Fruit fly (Drosophila melanogaster): ENCODE results near the gene Myc.

Myc gene

DNA sequence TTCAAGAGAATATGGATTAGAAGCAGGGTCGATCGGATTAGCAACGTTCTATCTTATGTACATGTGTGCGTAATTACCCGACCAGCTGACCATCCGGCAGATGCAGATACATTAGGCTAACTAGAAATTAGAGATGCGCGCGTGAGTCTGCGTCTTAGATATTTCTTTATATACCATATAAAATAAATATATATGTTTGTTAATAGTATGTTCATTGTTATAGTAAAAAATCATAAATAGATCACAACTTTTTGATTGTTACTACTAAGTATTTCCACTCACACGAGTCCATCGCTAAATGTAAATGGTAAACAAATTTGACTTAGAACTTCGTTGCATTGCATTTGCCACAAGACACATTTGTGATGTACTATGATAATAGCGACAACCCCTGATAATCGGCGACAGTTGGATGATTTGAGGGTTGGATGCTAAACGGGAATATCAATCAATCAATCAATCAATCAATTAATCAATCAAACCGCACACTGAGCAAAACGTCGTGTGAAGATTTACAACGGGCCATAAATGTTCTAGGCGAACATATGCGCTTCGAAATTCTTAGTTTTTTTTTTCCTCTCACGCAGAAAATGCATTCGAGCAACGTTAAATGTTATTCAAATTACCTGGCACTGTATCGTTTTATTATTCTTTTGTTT is 24.0 kb downstream of the Myc start (continued):
- no peak for TF ChIP-seq CG10565 (GFP tag; optimal IDR thresholded peaks at IDR 0.05)
- TF ChIP-seq Taf1 (GFP tag; IDR thresholded peaks at IDR 0.05), result no peak
- no peak for TF ChIP-seq B-H2 (GFP tag; optimal IDR thresholded peaks at IDR 0.05)
- peak; percentile 30 for TF ChIP-seq CG1603 (tag; optimal IDR thresholded peaks at IDR 0.05)
- TF ChIP-seq Neu2 (GFP tag; optimal IDR thresholded peaks at IDR 0.05; ENCODE audit: borderline replicate concordance), result no peak
- no peak for TF ChIP-seq CG3163 (GFP tag; optimal IDR thresholded peaks at IDR 0.05)
- peak; percentile 43 for TF ChIP-seq CG33557 (GFP tag; optimal IDR thresholded peaks at IDR 0.05)
- peak; percentile 64 for TF ChIP-seq vvl (GFP tag; IDR thresholded peaks at IDR 0.05)
- TF ChIP-seq sens-2 (GFP tag; IDR thresholded peaks at IDR 0.05), result no peak
- no peak for TF ChIP-seq Fer3 (tag; optimal IDR thresholded peaks at IDR 0.05)
- TF ChIP-seq Hmr (GFP tag; optimal IDR thresholded peaks at IDR 0.05), result no peak
- peak; percentile 41 for TF ChIP-seq tap (tag; optimal IDR thresholded peaks at IDR 0.05)
- no peak for TF ChIP-seq HmgZ (tag; optimal IDR thresholded peaks at IDR 0.05)
- TF ChIP-seq CG7839 (tag; optimal IDR thresholded peaks at IDR 0.05), result peak; percentile 51
- peak; percentile 37 for TF ChIP-seq fd102C (GFP tag; optimal IDR thresholded peaks at IDR 0.05)
- TF ChIP-seq zfh2 (GFP tag; optimal IDR thresholded peaks at IDR 0.05), result no peak
- TF ChIP-seq CG11504 (tag; optimal IDR thresholded peaks at IDR 0.05), result peak; percentile 58
- TF ChIP-seq CG8359 (GFP tag; optimal IDR thresholded peaks at IDR 0.05; ENCODE audit: borderline replicate concordance), result no peak
- TF ChIP-seq pho (GFP tag; optimal IDR thresholded peaks at IDR 0.05), result no peak
- no peak for TF ChIP-seq sna (GFP tag; IDR thresholded peaks at IDR 0.05; ENCODE audit: partially characterized antibody)
- no peak for TF ChIP-seq MESR4 (GFP tag; optimal IDR thresholded peaks at IDR 0.05)
- TF ChIP-seq peb (GFP tag; IDR thresholded peaks at IDR 0.05), result no peak
- TF ChIP-seq ap (GFP tag; IDR thresholded peaks at IDR 0.05), result 0 out of 2 replicates have a peak, but pooled peaks have one; percentile 29
- no peak for TF ChIP-seq Six4 (GFP tag; optimal IDR thresholded peaks at IDR 0.05)
- TF ChIP-seq CG3847 (GFP tag; IDR thresholded peaks at IDR 0.05), result peak; percentile 29; the same call in 1 of the 2 replicates
- TF ChIP-seq Ssrp (tag; optimal IDR thresholded peaks at IDR 0.05), result peak; percentile 46
- TF ChIP-seq ttk (GFP tag; IDR thresholded peaks at IDR 0.05), result 0 out of 2 replicates have a peak, but pooled peaks have one; percentile 23
- TF ChIP-seq CG13775 (GFP tag; optimal IDR thresholded peaks at IDR 0.05), result peak; percentile 62
- TF ChIP-seq CG9609 (GFP tag; optimal IDR thresholded peaks at IDR 0.05), result no peak
- TF ChIP-seq Oli (tag; optimal IDR thresholded peaks at IDR 0.05), result peak; percentile 48
- no peak for TF ChIP-seq Bteb2 (GFP tag; optimal IDR thresholded peaks at IDR 0.05)
- TF ChIP-seq nerfin-2 (GFP tag; IDR thresholded peaks at IDR 0.05; ENCODE audit: partially characterized antibody), result no peak
- TF ChIP-seq HLH3B (GFP tag; IDR thresholded peaks at IDR 0.05), result peak; percentile 37; the same call in 1 of the 2 replicates
- no peak for TF ChIP-seq kni (GFP tag; optimal IDR thresholded peaks at IDR 0.05)
- peak in 1 of 2 experiments; percentile 57 for TF ChIP-seq tll (GFP tag; optimal IDR thresholded peaks at IDR 0.05)
- TF ChIP-seq E2f1 (GFP tag; IDR thresholded peaks at IDR 0.05), result peak; percentile 54; the same call in 1 of the 2 replicates
- no peak for TF ChIP-seq Myb (GFP tag; optimal IDR thresholded peaks at IDR 0.05)
- TF ChIP-seq crp (GFP tag; optimal IDR thresholded peaks at IDR 0.05), result no peak
- TF ChIP-seq CG14050 (GFP tag; IDR thresholded peaks at IDR 0.05), result no peak
- TF ChIP-seq CG16813 (GFP tag; IDR thresholded peaks at IDR 0.05; ENCODE audit: partially characterized antibody), result no peak; the same call in 2 of the 3 replicates
- no peak for TF ChIP-seq schlank (tag; optimal IDR thresholded peaks at IDR 0.05)
- TF ChIP-seq CG14014 (GFP tag; IDR thresholded peaks at IDR 0.05), result peak; percentile 46; the same call in 1 of the 2 replicates
- no peak for TF ChIP-seq Jarid2 (GFP tag; optimal IDR thresholded peaks at IDR 0.05)
- no peak for TF ChIP-seq corto (GFP tag; optimal IDR thresholded peaks at IDR 0.05)
- no peak for TF ChIP-seq CG33213 (GFP tag; optimal IDR thresholded peaks at IDR 0.05)
- TF ChIP-seq zfh1 (GFP tag; IDR thresholded peaks at IDR 0.05), result peak; percentile 78; the same call in 2 of the 3 replicates
- TF ChIP-seq salm (tag; optimal IDR thresholded peaks at IDR 0.05), result no peak
- TF ChIP-seq Hsf (GFP tag; optimal IDR thresholded peaks at IDR 0.05), result no peak
- no peak for TF ChIP-seq Atf3 (GFP tag; optimal IDR thresholded peaks at IDR 0.05)
